Worm (Caenorhabditis elegans) whole organism, L4 larva: ENCODE results near the gene ddx-23.

Experiments used
- F10B5.3 ChIP-seq: sonication (generic microtip); optimal IDR thresholded peaks from 2 replicates; lab custom pipeline; 2016; ENCODE audit warnings: mild to moderate bottlenecking, missing genetic modification characterization, missing compliant biosample characterization
- F37D6.2 ChIP-seq: sonication (generic microtip); optimal IDR thresholded peaks from 2 replicates; lab custom pipeline; 2016; ENCODE audit warnings: mild to moderate bottlenecking, missing genetic modification characterization, missing compliant biosample characterization
- F44E2.7 ChIP-seq: fragments of 200-800 bp; sonication (Bioruptor generic); IDR thresholded peaks from 2 replicates; pipeline ENCODE4 v2.1.2; 2022; ENCODE audit warnings: missing genetic modification characterization, missing compliant biosample characterization
- R02D3.7 ChIP-seq: fragments of 150-350 bp; sonication (generic microtip); optimal IDR thresholded peaks from 3 replicates; lab custom pipeline; 2014; ENCODE audit warnings: missing biosample characterization, missing genetic modification characterization
- T26A8.4 ChIP-seq: fragments of 200-800 bp; sonication (Bioruptor generic); IDR thresholded peaks from 2 replicates; pipeline ENCODE4 v1.3.6; 2022; ENCODE audit warnings: missing genetic modification characterization, missing compliant biosample characterization
- Y5F2A.4 ChIP-seq: fragments of 200-800 bp; sonication (Bioruptor generic); optimal IDR thresholded peaks from 2 replicates; lab custom pipeline; 2018; ENCODE audit warnings: mild to moderate bottlenecking, missing genetic modification characterization, missing compliant biosample characterization
- aha-1 ChIP-seq: fragments of 150-350 bp; peaks from one replicate; lab custom pipeline; 2014; ENCODE audit warnings: missing biosample characterization, missing genetic modification characterization
- arid-1 ChIP-seq: fragments of 200-800 bp; sonication (Bioruptor generic); conservative IDR thresholded peaks from 2 replicates; pipeline ENCODE4 v1.3.6; 2022; ENCODE audit warnings: missing genetic modification reagents, missing genetic modification characterization, missing compliant biosample characterization
- ceh-32 ChIP-seq: sonication (generic microtip); optimal IDR thresholded peaks from 2 replicates; lab custom pipeline; 2016; ENCODE audit warnings: mild to moderate bottlenecking, missing genetic modification characterization, missing compliant biosample characterization; ENCODE audit not compliant: poor library complexity
- ceh-44 ChIP-seq: fragments of 200-800 bp; sonication (Bioruptor generic); IDR thresholded peaks from 2 replicates; pipeline ENCODE4 v1.3.6; 2022; ENCODE audit warnings: missing genetic modification reagents, missing genetic modification characterization, missing compliant biosample characterization
- ceh-62 ChIP-seq: sonication (generic microtip); optimal IDR thresholded peaks from 2 replicates; lab custom pipeline; 2017; ENCODE audit warnings: missing biosample characterization, missing genetic modification characterization
- daf-12 ChIP-seq: fragments of 150-350 bp; optimal IDR thresholded peaks from 2 replicates; lab custom pipeline; 2014; ENCODE audit warnings: missing biosample characterization, missing genetic modification reagents, missing genetic modification characterization
- daf-19 ChIP-seq: fragments of 200-800 bp; sonication (Bioruptor generic); conservative IDR thresholded peaks from 2 replicates; pipeline ENCODE4 v1.3.6; 2022; ENCODE audit warnings: missing genetic modification characterization, missing compliant biosample characterization
- dmd-9 ChIP-seq: fragments of 200-800 bp; sonication (Bioruptor generic); IDR thresholded peaks from 2 replicates; pipeline ENCODE4 v1.3.6; 2022; ENCODE audit warnings: missing genetic modification reagents, missing genetic modification characterization, missing compliant biosample characterization
- duxl-1 ChIP-seq: sonication (generic microtip); optimal IDR thresholded peaks from 2 replicates; lab custom pipeline; 2016; ENCODE audit warnings: mild to moderate bottlenecking, missing genetic modification characterization, moderate library complexity, missing compliant biosample characterization; ENCODE audit not compliant: poor library complexity
- dve-1 ChIP-seq: sonication (generic microtip); optimal IDR thresholded peaks from 2 replicates; lab custom pipeline; 2017; ENCODE audit warnings: antibody characterized with exemption, mild to moderate bottlenecking, missing genetic modification characterization, missing compliant biosample characterization; ENCODE audit not compliant: insufficient read depth
- egl-27 ChIP-seq: sonication (generic microtip); optimal IDR thresholded peaks from 3 replicates; lab custom pipeline; 2017; ENCODE audit warnings: missing biosample characterization, missing genetic modification reagents, missing genetic modification characterization
- hlh-11 ChIP-seq: fragments of 200-800 bp; sonication (Bioruptor generic); optimal IDR thresholded peaks from 2 replicates; lab custom pipeline; 2018; ENCODE audit warnings: mild to moderate bottlenecking, missing genetic modification characterization, missing compliant biosample characterization
- hlh-30 ChIP-seq: sonication (generic microtip); optimal IDR thresholded peaks from 2 replicates; lab custom pipeline; 2017; ENCODE audit warnings: antibody characterized with exemption, mild to moderate bottlenecking, missing genetic modification characterization, missing compliant biosample characterization; ENCODE audit not compliant: insufficient read depth
- jun-1 ChIP-seq: fragments of 150-350 bp; optimal IDR thresholded peaks from 2 replicates; lab custom pipeline; 2014; ENCODE audit warnings: missing biosample characterization, missing genetic modification reagents, missing genetic modification characterization
- lim-7 ChIP-seq: fragments of 200-800 bp; sonication (Bioruptor generic); IDR thresholded peaks from 2 replicates; pipeline ENCODE4 v1.3.6; 2022; ENCODE audit warnings: missing genetic modification characterization, missing compliant biosample characterization
- lin-15B ChIP-seq: fragments of 150-350 bp; sonication (generic microtip); optimal IDR thresholded peaks from 3 replicates; lab custom pipeline; 2014; ENCODE audit warnings: missing biosample characterization, missing genetic modification characterization
- lin-38 ChIP-seq: fragments of 200-800 bp; sonication (Bioruptor generic); IDR thresholded peaks from 2 replicates; pipeline ENCODE4 v1.3.6; 2022; ENCODE audit warnings: missing genetic modification reagents, missing genetic modification characterization, missing compliant biosample characterization
- lin-39 ChIP-seq: fragments of 150-350 bp; optimal IDR thresholded peaks from 2 replicates; lab custom pipeline; 2014; ENCODE audit warnings: missing biosample characterization, missing genetic modification reagents, missing genetic modification characterization
- lir-3 ChIP-seq: sonication (generic microtip); optimal IDR thresholded peaks from 2 replicates; lab custom pipeline; 2016; ENCODE audit warnings: mild to moderate bottlenecking, missing genetic modification characterization, missing compliant biosample characterization
- madf-5 ChIP-seq, 2 experiments: fragments of 200-800 bp; sonication (Bioruptor generic); IDR thresholded peaks; 2 replicates each; pipeline ENCODE4 v1.3.6; 2022; ENCODE audit warnings: missing compliant biosample characterization in 2 of 2, missing genetic modification characterization in 2 of 2
- mes-2 ChIP-seq: sonication (generic microtip); optimal IDR thresholded peaks from 2 replicates; lab custom pipeline; 2016; ENCODE audit warnings: missing genotype, mild to moderate bottlenecking, missing genetic modification characterization, missing compliant biosample characterization; ENCODE audit not compliant: poor library complexity, severe bottlenecking
- mxl-2 ChIP-seq: fragments of 200-800 bp; sonication (Bioruptor generic); conservative IDR thresholded peaks from 2 replicates; pipeline ENCODE4 v1.3.6; 2022; ENCODE audit warnings: missing genetic modification reagents, missing genetic modification characterization, missing compliant biosample characterization
- mxl-3 ChIP-seq: fragments of 200-800 bp; sonication (Bioruptor generic); optimal IDR thresholded peaks from 2 replicates; lab custom pipeline; 2018; ENCODE audit warnings: mild to moderate bottlenecking, missing genetic modification characterization, missing compliant biosample characterization
- nhr-10 ChIP-seq: fragments of 150-350 bp; optimal IDR thresholded peaks from 2 replicates; lab custom pipeline; 2014; ENCODE audit warnings: missing biosample characterization, missing genetic modification characterization
- nhr-102 ChIP-seq: sonication (generic microtip); optimal IDR thresholded peaks from 2 replicates; lab custom pipeline; 2016; ENCODE audit warnings: mild to moderate bottlenecking, missing genetic modification characterization, moderate library complexity, missing compliant biosample characterization
- nhr-111 ChIP-seq: fragments of 200-800 bp; sonication (Bioruptor generic); optimal IDR thresholded peaks from 2 replicates; lab custom pipeline; 2018; ENCODE audit warnings: mild to moderate bottlenecking, missing genetic modification characterization, missing compliant biosample characterization
- nhr-48 ChIP-seq: sonication (generic microtip); optimal IDR thresholded peaks from 2 replicates; lab custom pipeline; 2016; ENCODE audit warnings: mild to moderate bottlenecking, missing genetic modification characterization, missing compliant biosample characterization
- nhr-6 ChIP-seq: fragments of 150-350 bp; optimal IDR thresholded peaks from 2 replicates; lab custom pipeline; 2014; ENCODE audit warnings: missing biosample characterization, missing genetic modification characterization
- nhr-77 ChIP-seq: fragments of 150-350 bp; optimal IDR thresholded peaks from 2 replicates; lab custom pipeline; 2014; ENCODE audit warnings: missing biosample characterization, missing genetic modification characterization
- set-16 ChIP-seq: fragments of 200-800 bp; sonication (Bioruptor generic); IDR thresholded peaks from 2 replicates; pipeline ENCODE4 v1.3.6; 2022; ENCODE audit warnings: missing genetic modification reagents, missing genetic modification characterization, missing compliant biosample characterization
- unc-130 ChIP-seq: sonication (generic microtip); optimal IDR thresholded peaks from 2 replicates; lab custom pipeline; 2016; ENCODE audit warnings: missing genetic modification reagents, missing genetic modification characterization, missing compliant biosample characterization
- vab-7 ChIP-seq: fragments of 200-800 bp; sonication (Bioruptor generic); IDR thresholded peaks from 2 replicates; pipeline ENCODE4 v1.3.6; 2022; ENCODE audit warnings: missing genetic modification reagents, missing genetic modification characterization, missing compliant biosample characterization
- zag-1 ChIP-seq: fragments of 150-350 bp; optimal IDR thresholded peaks from 2 replicates; lab custom pipeline; 2014; ENCODE audit warnings: missing biosample characterization, missing genetic modification characterization
- ztf-7 ChIP-seq: fragments of 150-350 bp; optimal IDR thresholded peaks from 2 replicates; lab custom pipeline; 2014; ENCODE audit warnings: missing biosample characterization, missing genetic modification characterization

Gene ddx-23

DNA sequence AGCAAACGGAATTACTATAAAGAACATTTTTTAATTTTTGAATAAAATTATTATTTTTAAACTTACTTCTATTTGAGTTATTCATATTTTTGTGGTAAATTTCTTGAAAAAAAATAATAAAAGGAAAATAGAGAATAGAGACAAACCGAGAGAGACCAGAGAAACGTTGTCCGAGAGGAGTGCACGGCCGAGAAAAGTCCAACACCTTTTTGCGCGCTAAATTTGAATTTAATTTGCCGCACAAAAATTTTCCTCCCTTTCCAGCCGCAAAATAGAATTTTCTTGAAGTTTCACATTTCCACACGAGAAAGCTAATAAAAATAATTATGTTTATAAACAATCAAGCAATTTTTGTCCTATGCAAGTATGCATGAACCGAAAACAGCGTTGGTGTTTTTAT, 18.7 kb upstream of the ddx-23 start, which contains the start of the genes F01F1.11 and F01F1.3 (continued):
- TF ChIP-seq mes-2 (tag; lab: Kevin White, UChicago) (peak; percentile 99), arid-1 (GFP tag; lab: Robert Waterston, UW) (no peak), unc-130 (GFP tag; lab: Kevin White, UChicago) (peak; percentile 83), nhr-6 (tag; lab: Kevin White, UChicago) (peak; percentile 62), hlh-11 (tag; lab: Kevin White, UChicago) (peak; percentile 51), T26A8.4 (GFP tag; lab: Robert Waterston, UW) (peak; percentile 50; the same call in 1 of the 2 replicates), nhr-102 (tag; lab: Kevin White, UChicago) (peak; percentile 39), nhr-77 (no peak), lin-38 (GFP tag; lab: Robert Waterston, UW) (peak; percentile 72), zag-1 (no peak)

DNA sequence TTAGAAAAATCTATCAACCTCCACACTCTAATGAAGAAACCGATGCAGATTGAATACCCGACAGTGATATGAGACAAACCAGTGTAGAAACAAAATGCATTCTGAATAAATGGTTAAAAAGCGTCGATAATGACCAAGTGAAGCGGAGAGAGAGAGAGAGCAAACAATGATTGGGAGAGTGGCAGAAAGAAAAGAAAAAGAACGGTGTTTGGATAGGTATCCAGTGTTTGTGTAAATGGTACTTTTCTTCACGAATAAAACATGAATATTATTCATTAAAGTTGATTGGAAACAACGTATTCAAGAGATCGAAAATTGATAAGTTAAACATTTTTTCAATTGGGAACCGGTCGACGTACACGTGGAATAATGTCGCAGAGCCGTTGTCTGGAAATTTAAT, 16.4 kb upstream of the ddx-23 start, which contains the start of gene F01F1.15:
F01F1.15 (minus strand) TSS at position 101 of the 400 bp plus-strand sequence.
- TF ChIP-seq set-16: no peak
- no peak for TF ChIP-seq lin-15B
- TF ChIP-seq Y5F2A.4 (GFP tag; lab: Kevin White, UChicago): no peak
- TF ChIP-seq nhr-10 (tag; lab: Kevin White, UChicago): no peak
- no peak for TF ChIP-seq nhr-6 (tag; lab: Kevin White, UChicago)
- TF ChIP-seq egl-27 (tag; lab: Kevin White, UChicago): no peak
- no peak for TF ChIP-seq nhr-48 (tag; lab: Kevin White, UChicago)
- no peak for TF ChIP-seq R02D3.7 (tag; lab: Kevin White, UChicago)
- no peak for TF ChIP-seq F10B5.3 (tag; lab: Kevin White, UChicago)
- TF ChIP-seq lin-39: no peak
- no peak for TF ChIP-seq lim-7 (GFP tag; lab: Robert Waterston, UW)
- TF ChIP-seq jun-1: no peak
- no peak for TF ChIP-seq nhr-111 (GFP tag; lab: Kevin White, UChicago)
- TF ChIP-seq dve-1 (tag; lab: Kevin White, UChicago): no peak
- no peak for TF ChIP-seq F37D6.2
- TF ChIP-seq dmd-9: no peak
- no peak for TF ChIP-seq daf-19 (GFP tag; lab: Robert Waterston, UW)

DNA sequence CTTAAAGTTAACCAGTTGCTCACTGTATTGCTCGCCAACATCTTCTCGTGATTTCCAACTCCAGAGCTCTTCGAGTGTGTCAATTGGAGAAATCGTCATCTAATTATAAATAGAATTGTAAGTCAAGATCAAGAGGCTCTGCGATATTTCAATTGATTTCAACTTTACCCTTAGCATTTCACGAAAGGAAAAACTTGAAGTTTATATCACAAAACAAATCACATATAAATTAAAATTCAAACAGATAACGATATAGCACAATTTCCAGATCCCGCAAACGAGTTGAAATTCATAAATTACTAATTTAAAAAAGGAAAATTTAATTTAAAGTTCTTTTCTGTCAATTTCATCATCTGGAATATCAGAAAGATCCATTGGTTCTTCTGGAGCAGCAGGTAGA, 15.3 kb upstream of the ddx-23 start, which contains the start of gene eng-1:
eng-1 (minus strand) TSS at position 101 of the 400 bp plus-strand sequence.
- TF ChIP-seq aha-1 (tag; lab: Kevin White, UChicago) (peak; percentile 58), F37D6.2 (no peak)

DNA sequence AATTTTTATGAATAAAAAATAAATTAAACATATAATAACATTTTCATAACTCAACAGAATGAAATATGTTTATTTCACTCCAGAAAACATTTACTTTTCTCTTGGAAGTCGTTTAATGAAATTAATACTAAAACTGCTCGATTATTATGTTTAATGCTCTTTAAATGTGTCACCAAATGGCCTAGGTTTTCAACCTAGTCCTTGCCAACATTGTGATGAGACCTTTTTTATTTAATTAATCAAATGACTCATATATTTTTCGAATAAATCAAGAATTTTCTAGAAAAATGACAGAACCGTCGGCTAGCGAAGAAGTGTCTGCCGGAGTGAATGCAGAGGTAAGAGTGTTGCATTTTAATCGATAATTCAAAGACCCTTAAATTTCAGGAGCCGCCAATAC, 11.2 kb upstream of the ddx-23 start, which contains the start of gene rabn-5:
rabn-5 (plus strand) TSS at position 284 of the 400 bp plus-strand sequence.
- no peak for TF ChIP-seq mxl-3 (GFP tag; lab: Kevin White, UChicago)
- TF ChIP-seq madf-5 (GFP tag; IDR thresholded peaks at IDR 0.05; lab: Robert Waterston, UW): no peak
- TF ChIP-seq vab-7: no peak
- TF ChIP-seq F44E2.7 (GFP tag; lab: Robert Waterston, UW): no peak
- TF ChIP-seq mes-2 (tag; lab: Kevin White, UChicago): peak; percentile 64
- TF ChIP-seq ceh-62: no peak
- TF ChIP-seq ceh-32 (tag; lab: Kevin White, UChicago): no peak
- TF ChIP-seq duxl-1 (tag; lab: Kevin White, UChicago): no peak
- no peak for TF ChIP-seq nhr-102 (tag; lab: Kevin White, UChicago)
- TF ChIP-seq ceh-44 (GFP tag; lab: Robert Waterston, UW): no peak
- TF ChIP-seq lir-3 (tag; lab: Kevin White, UChicago): no peak
- no peak for TF ChIP-seq ztf-7 (tag; lab: Kevin White, UChicago)
- TF ChIP-seq lim-7 (GFP tag; lab: Robert Waterston, UW): no peak
- no peak for TF ChIP-seq daf-12 (tag; lab: Kevin White, UChicago)
- TF ChIP-seq mxl-2 (GFP tag; lab: Robert Waterston, UW): no peak
- peak; percentile 40 for TF ChIP-seq hlh-30 (tag; lab: Kevin White, UChicago)
